Worm (Caenorhabditis elegans) whole organism, L3 larva: ENCODE results near the gene col-187.

ENCODE experiments used
- R02D3.7 ChIP-seq: fragments of 150-350 bp; optimal IDR thresholded peaks from 2 replicates; lab custom pipeline; 2014; ENCODE audit warnings: missing biosample characterization, missing genetic modification characterization
- aly-2 ChIP-seq: fragments of 150-350 bp; optimal IDR thresholded peaks from 2 replicates; lab custom pipeline; 2014; ENCODE audit warnings: missing biosample characterization, missing genetic modification characterization
- egl-27 ChIP-seq: sonication (generic microtip); optimal IDR thresholded peaks from 4 replicates; lab custom pipeline; 2017; ENCODE audit warnings: missing biosample characterization, missing genetic modification reagents, missing genetic modification characterization
- elt-2 ChIP-seq: sonication (generic microtip); optimal IDR thresholded peaks from 2 replicates; lab custom pipeline; 2016; ENCODE audit warnings: missing genetic modification reagents, mild to moderate bottlenecking, missing genetic modification characterization, missing compliant biosample characterization
- nhr-43 ChIP-seq: sonication (generic microtip); optimal IDR thresholded peaks from 2 replicates; lab custom pipeline; 2016; ENCODE audit warnings: mild to moderate bottlenecking, missing genetic modification characterization, missing compliant biosample characterization; ENCODE audit not compliant: poor library complexity, severe bottlenecking
- zag-1 ChIP-seq: fragments of 150-350 bp; optimal IDR thresholded peaks from 2 replicates; lab custom pipeline; 2014; ENCODE audit warnings: missing biosample characterization, missing genetic modification characterization
- ztf-4 ChIP-seq: fragments of 150-350 bp; optimal IDR thresholded peaks from 2 replicates; lab custom pipeline; 2014; ENCODE audit warnings: missing biosample characterization, missing genetic modification characterization

The col-187 gene

DNA sequence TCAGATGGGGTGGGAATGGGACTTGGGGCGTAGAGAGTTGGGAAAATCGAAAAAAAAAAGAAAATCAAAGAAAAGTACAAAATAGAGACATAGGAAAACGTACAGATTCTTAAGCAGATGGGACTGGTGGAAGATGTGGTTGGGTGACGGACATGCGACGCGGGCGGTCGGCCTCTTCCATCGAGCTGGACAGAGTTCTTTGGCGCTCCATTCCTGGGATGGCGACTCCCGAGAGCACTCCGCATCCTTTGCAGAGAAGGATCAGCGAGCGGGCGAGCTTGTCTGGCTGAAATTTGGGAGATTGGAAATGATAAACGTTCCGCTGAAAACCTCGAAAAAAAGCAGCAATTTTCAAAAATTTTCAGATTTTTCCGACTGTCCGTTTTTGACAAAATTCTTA lies 51.6 kb downstream of the col-187 start:
- TF ChIP-seq zag-1 (tag; lab: Kevin White, UChicago), result no peak
- TF ChIP-seq R02D3.7 (tag; lab: Kevin White, UChicago), result no peak
- no peak for TF ChIP-seq elt-2
- TF ChIP-seq egl-27 (tag; lab: Kevin White, UChicago), result no peak
- TF ChIP-seq ztf-4, result no peak
- TF ChIP-seq nhr-43, result no peak
- TF ChIP-seq aly-2 (tag; lab: Kevin White, UChicago), result no peak
